Worm (Caenorhabditis elegans): Measurements from ENCODE around the gene C49F8.15.

DNA sequence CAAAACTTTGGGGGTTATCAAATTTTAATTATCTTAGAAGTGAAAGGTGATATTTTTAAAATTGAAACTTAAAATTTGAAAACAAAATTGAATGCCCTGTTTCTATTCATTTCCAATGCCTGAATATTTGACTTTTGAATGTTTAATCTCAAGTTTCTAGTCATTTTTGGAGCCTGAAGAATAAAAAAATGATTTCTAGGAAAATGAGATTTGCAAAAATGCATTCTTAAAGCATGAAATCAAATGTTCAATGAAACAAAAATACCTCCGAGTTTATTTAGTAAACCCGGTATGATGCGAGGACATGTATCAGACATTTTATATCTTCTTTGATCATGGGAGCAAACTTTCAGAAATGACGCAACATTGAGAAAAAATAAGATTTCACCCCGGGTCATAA lies 16.7 kb upstream of the C49F8.15 start:
- no peak for TF ChIP-seq hlh-30 (tag; optimal IDR thresholded peaks at IDR 0.05; ENCODE audit: insufficient read depth)
- no peak for TF ChIP-seq fkh-10 (GFP tag; optimal IDR thresholded peaks at IDR 0.05)
- TF ChIP-seq pag-3 (tag; optimal IDR thresholded peaks at IDR 0.05; ENCODE audit: borderline replicate concordance): no peak
- no peak for TF ChIP-seq ztf-16 (tag; optimal IDR thresholded peaks at IDR 0.05)
- no peak for TF ChIP-seq elt-2 (tag; optimal IDR thresholded peaks at IDR 0.05)
